Fruit fly (Drosophila melanogaster) whole organism, prepupa: Measurements from ENCODE around the gene CG7080.

ENCODE experiments used
- Blimp-1 ChIP-seq: fragments of 200-800 bp; sonication (Bioruptor generic); optimal IDR thresholded peaks from 3 replicates; lab custom pipeline; 2017; ENCODE audit warnings: missing biosample characterization, missing genetic modification characterization, mild to moderate bottlenecking, moderate library complexity, missing genetic modification reagents
- CG10669 ChIP-seq: fragments of 200-800 bp; sonication (Bioruptor generic); optimal IDR thresholded peaks from 3 replicates; lab custom pipeline; 2018; ENCODE audit warnings: missing biosample characterization, mild to moderate bottlenecking, missing genetic modification characterization, moderate library complexity
- CG11294 ChIP-seq: fragments of 200-800 bp; sonication (Bioruptor generic); IDR thresholded peaks from 2 replicates; pipeline ENCODE4 v1.3.6; 2022; ENCODE audit warnings: missing biosample characterization, missing genetic modification characterization
- CG11762 ChIP-seq: fragments of 200-800 bp; sonication (Bioruptor generic); optimal IDR thresholded peaks from 3 replicates; lab custom pipeline; 2016; ENCODE audit warnings: missing biosample characterization, missing genetic modification characterization; ENCODE audit not compliant: insufficient read depth
- CG11902 ChIP-seq: fragments of 200-800 bp; sonication (Bioruptor generic); optimal IDR thresholded peaks from 3 replicates; lab custom pipeline; 2016; ENCODE audit warnings: missing biosample characterization, missing genetic modification characterization
- CG15336 ChIP-seq: fragments of 200-800 bp; sonication (Bioruptor generic); IDR thresholded peaks from 2 replicates; pipeline ENCODE4 v1.3.6; 2022; ENCODE audit warnings: missing biosample characterization, missing genetic modification characterization
- CG1621 ChIP-seq: fragments of 200-800 bp; sonication (Bioruptor generic); optimal IDR thresholded peaks from 3 replicates; lab custom pipeline; 2018; ENCODE audit warnings: missing biosample characterization, mild to moderate bottlenecking, missing genetic modification characterization
- CG31627 ChIP-seq: fragments of 200-800 bp; sonication (Bioruptor generic); optimal IDR thresholded peaks from 3 replicates; lab custom pipeline; 2016; ENCODE audit warnings: missing biosample characterization, missing genetic modification characterization
- CG32006 ChIP-seq: fragments of 200-800 bp; sonication (Bioruptor generic); optimal IDR thresholded peaks from 3 replicates; lab custom pipeline; 2017; ENCODE audit warnings: missing biosample characterization, mild to moderate bottlenecking, missing genetic modification characterization
- CG34406 ChIP-seq: fragments of 200-800 bp; sonication (Bioruptor generic); optimal IDR thresholded peaks from 3 replicates; lab custom pipeline; 2016; ENCODE audit warnings: missing biosample characterization, missing genetic modification characterization
- CG4318 ChIP-seq: fragments of 200-800 bp; sonication (Bioruptor generic); optimal IDR thresholded peaks from 3 replicates; lab custom pipeline; 2017; ENCODE audit warnings: missing biosample characterization, mild to moderate bottlenecking, missing genetic modification characterization
- CG6163 ChIP-seq: fragments of 200-800 bp; sonication (Bioruptor generic); IDR thresholded peaks from 3 replicates; pipeline ENCODE4 v1.3.6; 2022; ENCODE audit warnings: missing biosample characterization, missing genetic modification characterization
- CG6276 ChIP-seq: fragments of 200-800 bp; sonication (Bioruptor generic); optimal IDR thresholded peaks from 2 replicates; lab custom pipeline; 2017; ENCODE audit warnings: missing biosample characterization, mild to moderate bottlenecking, missing genetic modification characterization
- CG6792 ChIP-seq: fragments of 200-800 bp; sonication (Bioruptor generic); optimal IDR thresholded peaks from 3 replicates; lab custom pipeline; 2016; ENCODE audit warnings: missing biosample characterization, missing genetic modification characterization
- CG6808 ChIP-seq: fragments of 200-800 bp; sonication (Bioruptor generic); optimal IDR thresholded peaks from 3 replicates; lab custom pipeline; 2017; ENCODE audit warnings: missing biosample characterization, missing genetic modification characterization, mild to moderate bottlenecking, moderate library complexity, missing genetic modification reagents
- CG6854 ChIP-seq: fragments of 200-800 bp; sonication (Bioruptor generic); optimal IDR thresholded peaks from 2 replicates; lab custom pipeline; 2017; ENCODE audit warnings: missing biosample characterization, mild to moderate bottlenecking, missing genetic modification characterization
- CG8119 ChIP-seq: fragments of 200-800 bp; sonication (Bioruptor generic); IDR thresholded peaks from 3 replicates; pipeline ENCODE4 v1.3.6; 2022; ENCODE audit warnings: missing biosample characterization, missing genetic modification characterization
- CG8319 ChIP-seq: fragments of 200-800 bp; sonication (Bioruptor generic); optimal IDR thresholded peaks from 3 replicates; lab custom pipeline; 2016; ENCODE audit warnings: missing biosample characterization, missing genetic modification characterization
- CG8632 ChIP-seq: fragments of 200-800 bp; sonication (Bioruptor generic); optimal IDR thresholded peaks from 3 replicates; lab custom pipeline; 2016; ENCODE audit warnings: missing biosample characterization, missing genetic modification characterization
- CG9139 ChIP-seq: fragments of 200-800 bp; sonication (Bioruptor generic); optimal IDR thresholded peaks from 3 replicates; lab custom pipeline; 2017; ENCODE audit warnings: missing biosample characterization, mild to moderate bottlenecking, missing genetic modification characterization
- Eip75B ChIP-seq: fragments of 200-800 bp; sonication (Bioruptor generic); optimal IDR thresholded peaks from 3 replicates; lab custom pipeline; 2016; ENCODE audit warnings: missing biosample characterization, missing genetic modification characterization
- Eip78C ChIP-seq: fragments of 200-800 bp; sonication (Bioruptor generic); peaks from one replicate; lab custom pipeline; 2016; ENCODE audit warnings: missing biosample characterization, missing genetic modification characterization
- Eip93F ChIP-seq: fragments of 200-800 bp; sonication (Bioruptor generic); optimal IDR thresholded peaks from 2 replicates; lab custom pipeline; 2016; ENCODE audit warnings: missing biosample characterization, mild to moderate bottlenecking, missing genetic modification characterization
- Ets21C ChIP-seq: fragments of 200-800 bp; sonication (Bioruptor generic); optimal IDR thresholded peaks from 3 replicates; lab custom pipeline; 2016; ENCODE audit warnings: missing biosample characterization, missing genetic modification characterization
- Ets96B ChIP-seq: fragments of 200-800 bp; optimal IDR thresholded peaks from 2 replicates; lab custom pipeline; 2019; ENCODE audit warnings: missing biosample characterization, mild to moderate bottlenecking, missing genetic modification characterization, moderate library complexity
- Gug ChIP-seq: fragments of 200-800 bp; sonication (Bioruptor generic); IDR thresholded peaks from 2 replicates; pipeline ENCODE4 v1.3.6; 2022; ENCODE audit warnings: missing biosample characterization, missing genetic modification characterization
- Hr38 ChIP-seq: sonication (Bioruptor generic); optimal IDR thresholded peaks from 2 replicates; lab custom pipeline; 2016; ENCODE audit warnings: missing biosample characterization, missing genetic modification characterization
- Hr39 ChIP-seq: fragments of 200-800 bp; sonication (Bioruptor generic); optimal IDR thresholded peaks from 2 replicates; lab custom pipeline; 2016; ENCODE audit warnings: missing biosample characterization, missing genetic modification characterization
- Hr4 ChIP-seq: fragments of 200-800 bp; sonication (Bioruptor generic); optimal IDR thresholded peaks from 3 replicates; lab custom pipeline; 2016; ENCODE audit warnings: missing biosample characterization, missing genetic modification characterization
- Lpt ChIP-seq: fragments of 200-800 bp; sonication (Bioruptor generic); optimal IDR thresholded peaks from 3 replicates; lab custom pipeline; 2016; ENCODE audit warnings: missing biosample characterization, missing genetic modification characterization
- Met ChIP-seq: fragments of 200-800 bp; sonication (Bioruptor generic); optimal IDR thresholded peaks from 3 replicates; lab custom pipeline; 2016; ENCODE audit warnings: missing biosample characterization, missing genetic modification characterization
- OdsH ChIP-seq: fragments of 200-800 bp; sonication (Bioruptor generic); optimal IDR thresholded peaks from 3 replicates; lab custom pipeline; 2016; ENCODE audit warnings: missing biosample characterization, missing genetic modification characterization
- Sox102F ChIP-seq: fragments of 200-800 bp; sonication (Bioruptor generic); optimal IDR thresholded peaks from 2 replicates; lab custom pipeline; 2016; ENCODE audit warnings: missing biosample characterization, mild to moderate bottlenecking, missing genetic modification characterization
- Sox14 ChIP-seq: fragments of 200-800 bp; sonication (Bioruptor generic); optimal IDR thresholded peaks from 3 replicates; lab custom pipeline; 2016; ENCODE audit warnings: missing biosample characterization, missing genetic modification characterization
- Sox15 ChIP-seq: fragments of 200-800 bp; sonication (Bioruptor generic); optimal IDR thresholded peaks from 3 replicates; lab custom pipeline; 2016; ENCODE audit warnings: missing biosample characterization, missing genetic modification characterization
- achi ChIP-seq: fragments of 200-800 bp; sonication (Bioruptor generic); optimal IDR thresholded peaks from 3 replicates; lab custom pipeline; 2016; ENCODE audit warnings: missing biosample characterization, missing genetic modification characterization
- acj6 ChIP-seq: fragments of 200-800 bp; sonication (Bioruptor generic); optimal IDR thresholded peaks from 3 replicates; lab custom pipeline; 2016; ENCODE audit warnings: missing biosample characterization, missing genetic modification characterization
- cyc ChIP-seq: fragments of 200-800 bp; sonication (Bioruptor generic); optimal IDR thresholded peaks from 3 replicates; lab custom pipeline; 2016; ENCODE audit warnings: missing biosample characterization, missing genetic modification characterization
- dac ChIP-seq: fragments of 200-800 bp; sonication (Bioruptor generic); optimal IDR thresholded peaks from 2 replicates; lab custom pipeline; 2017; ENCODE audit warnings: missing biosample characterization, mild to moderate bottlenecking, missing genetic modification characterization
- dsx ChIP-seq: fragments of 200-800 bp; optimal IDR thresholded peaks from 3 replicates; lab custom pipeline; 2019; ENCODE audit warnings: missing biosample characterization, mild to moderate bottlenecking, missing genetic modification characterization, moderate library complexity; ENCODE audit not compliant: poor library complexity, severe bottlenecking
- eg ChIP-seq: fragments of 200-800 bp; sonication (Bioruptor generic); IDR thresholded peaks from 3 replicates; pipeline ENCODE4 v1.3.6; 2022; ENCODE audit warnings: missing biosample characterization, missing genetic modification characterization
- esn ChIP-seq: fragments of 200-800 bp; sonication (Bioruptor generic); optimal IDR thresholded peaks from 2 replicates; lab custom pipeline; 2016; ENCODE audit warnings: missing biosample characterization, mild to moderate bottlenecking, missing genetic modification characterization, moderate library complexity
- fd59A ChIP-seq: fragments of 200-800 bp; sonication (Bioruptor generic); optimal IDR thresholded peaks from 2 replicates; lab custom pipeline; 2017; ENCODE audit warnings: missing biosample characterization, mild to moderate bottlenecking, missing genetic modification characterization, missing genetic modification reagents
- fd85E ChIP-seq: fragments of 200-800 bp; sonication (Bioruptor generic); optimal IDR thresholded peaks from 3 replicates; lab custom pipeline; 2016; ENCODE audit warnings: missing biosample characterization, missing genetic modification characterization
- fkh ChIP-seq: fragments of 200-800 bp; sonication (Bioruptor generic); optimal IDR thresholded peaks from 3 replicates; lab custom pipeline; 2017; ENCODE audit warnings: missing biosample characterization, mild to moderate bottlenecking, missing genetic modification characterization, moderate library complexity
- lz ChIP-seq: fragments of 200-800 bp; sonication (Bioruptor generic); optimal IDR thresholded peaks from 3 replicates; lab custom pipeline; 2016; ENCODE audit warnings: missing biosample characterization, missing genetic modification characterization
- pdm3 ChIP-seq: fragments of 200-800 bp; sonication (Bioruptor generic); optimal IDR thresholded peaks from 3 replicates; lab custom pipeline; 2016; ENCODE audit warnings: missing biosample characterization, missing genetic modification characterization
- salr ChIP-seq, 2 experiments: fragments of 200-800 bp; sonication (Bioruptor generic); optimal IDR thresholded peaks; 3 replicates each; lab custom pipeline; 2016 to 2018; ENCODE audit warnings: missing biosample characterization in 2 of 2, missing genetic modification characterization in 2 of 2, mild to moderate bottlenecking in 1 of 2
- ss ChIP-seq, 2 experiments: fragments of 200-800 bp; sonication (Bioruptor generic); optimal IDR thresholded peaks; 2 replicates in 1 of 2; 3 replicates in 1 of 2; lab custom pipeline; 2017 to 2018; ENCODE audit warnings: mild to moderate bottlenecking in 2 of 2, missing biosample characterization in 2 of 2, missing genetic modification characterization in 2 of 2, moderate library complexity in 1 of 2
- svp ChIP-seq: fragments of 200-800 bp; sonication (Bioruptor generic); peaks from one replicate; lab custom pipeline; 2016; ENCODE audit warnings: missing biosample characterization, missing genetic modification characterization
- topi ChIP-seq: fragments of 200-800 bp; sonication (Bioruptor generic); optimal IDR thresholded peaks from 3 replicates; lab custom pipeline; 2016; ENCODE audit warnings: missing biosample characterization, missing genetic modification characterization
- vri ChIP-seq: fragments of 200-800 bp; sonication (Bioruptor generic); optimal IDR thresholded peaks from 3 replicates; lab custom pipeline; 2016; ENCODE audit warnings: missing biosample characterization, mild to moderate bottlenecking, missing genetic modification characterization

Gene CG7080

DNA sequence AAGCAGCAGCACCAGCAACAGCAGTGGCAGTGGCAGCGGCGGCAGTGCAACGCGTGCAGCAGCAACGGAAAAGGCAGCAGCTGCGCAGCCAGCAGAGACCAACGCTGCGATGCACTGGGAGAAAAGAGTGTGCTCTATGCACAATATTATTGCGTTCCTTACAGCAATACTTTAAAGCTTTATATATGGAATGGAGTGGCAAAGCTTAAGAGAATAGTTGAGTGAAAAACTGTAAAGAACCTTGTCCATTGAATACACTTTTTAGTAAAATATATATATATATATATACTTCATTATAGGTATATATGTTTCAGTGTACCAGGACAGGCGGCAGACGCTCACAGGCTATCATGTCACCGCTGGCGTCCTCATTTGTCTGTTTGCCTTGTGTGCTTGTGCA lies 4.4 kb upstream of the CG7080 start:
- TF ChIP-seq Sox15 (GFP tag; lab: Kevin White, UChicago): peak; percentile 11
- TF ChIP-seq svp (GFP tag; lab: Kevin White, UChicago): peak; percentile 63
- peak; percentile 83 for TF ChIP-seq Eip78C (GFP tag; lab: Kevin White, UChicago)
- TF ChIP-seq CG6854 (GFP tag; lab: Kevin White, UChicago): no peak
- TF ChIP-seq CG11902 (GFP tag; lab: Kevin White, UChicago): no peak
- TF ChIP-seq Lpt (GFP tag; lab: Kevin White, UChicago): peak; percentile 17
- no peak for TF ChIP-seq CG31627 (GFP tag; lab: Kevin White, UChicago)
- TF ChIP-seq CG34406 (GFP tag; lab: Kevin White, UChicago): peak; percentile 68
- TF ChIP-seq Blimp-1: no peak
- peak; percentile 63 for TF ChIP-seq CG6276 (GFP tag; lab: Kevin White, UChicago)
- peak; percentile 63 for TF ChIP-seq CG6808 (GFP tag; lab: Kevin White, UChicago)
- TF ChIP-seq Ets21C: no peak
- peak; percentile 66 for TF ChIP-seq CG10669 (GFP tag; lab: Kevin White, UChicago)
- peak; percentile 56 for TF ChIP-seq CG6792
- peak; percentile 18 for TF ChIP-seq CG11762 (GFP tag; lab: Kevin White, UChicago)
- TF ChIP-seq CG8632: peak; percentile 60
- TF ChIP-seq CG11294 (GFP tag; lab: Robert Waterston, UW): 0 out of 2 replicates have a peak, but pooled peaks have one; percentile 43
- peak; percentile 43 for TF ChIP-seq esn (GFP tag; lab: Kevin White, UChicago)
- TF ChIP-seq ss (GFP tag; optimal IDR thresholded peaks at IDR 0.05; lab: Kevin White, UChicago): peak in 1 of 2 experiments; percentile 74
- TF ChIP-seq CG15336: peak; percentile 73
- TF ChIP-seq CG4318 (GFP tag; lab: Kevin White, UChicago): peak; percentile 45
- peak; percentile 35 to 39 for TF ChIP-seq salr (GFP tag; optimal IDR thresholded peaks at IDR 0.05; lab: Kevin White, UChicago)
- no peak for TF ChIP-seq fd85E (GFP tag; lab: Kevin White, UChicago)
- peak; percentile 77 for TF ChIP-seq CG32006 (GFP tag; lab: Kevin White, UChicago)
- peak; percentile 72 for TF ChIP-seq achi (GFP tag; lab: Kevin White, UChicago)
- peak; percentile 21 for TF ChIP-seq CG8319 (GFP tag; lab: Kevin White, UChicago)
- peak; percentile 41 for TF ChIP-seq fd59A (GFP tag; lab: Kevin White, UChicago)
- peak; percentile 4 for TF ChIP-seq dac
- TF ChIP-seq fkh: no peak
- TF ChIP-seq cyc (GFP tag; lab: Kevin White, UChicago): no peak
- TF ChIP-seq CG8119 (GFP tag; lab: Robert Waterston, UW): peak; percentile 66
- TF ChIP-seq Hr4: peak; percentile 44
- TF ChIP-seq CG9139 (GFP tag; lab: Kevin White, UChicago): peak; percentile 66
- no peak for TF ChIP-seq Eip93F (GFP tag; lab: Kevin White, UChicago)
- TF ChIP-seq OdsH (GFP tag; lab: Kevin White, UChicago): peak; percentile 70
- peak; percentile 16; the same call in 1 of the 2 replicates for TF ChIP-seq Gug (GFP tag; lab: Robert Waterston, UW)
- peak; percentile 77 for TF ChIP-seq Ets96B (tag; lab: Kevin White, UChicago)
- peak; percentile 6 for TF ChIP-seq Hr39 (GFP tag; lab: Kevin White, UChicago)
- TF ChIP-seq vri (GFP tag; lab: Kevin White, UChicago): no peak
- peak; percentile 31 for TF ChIP-seq lz (GFP tag; lab: Kevin White, UChicago)
- peak; percentile 70 for TF ChIP-seq CG6163 (GFP tag; lab: Robert Waterston, UW)
- TF ChIP-seq pdm3: peak; percentile 22
- TF ChIP-seq CG1621 (tag; lab: Kevin White, UChicago): peak; percentile 66
- TF ChIP-seq acj6 (GFP tag; lab: Kevin White, UChicago): peak; percentile 66
- peak; percentile 38 for TF ChIP-seq Eip75B (GFP tag; lab: Kevin White, UChicago)
- peak; percentile 0 for TF ChIP-seq Met (GFP tag; lab: Kevin White, UChicago)
- peak; percentile 69 for TF ChIP-seq dsx (GFP tag; lab: Kevin White, UChicago)
- peak; percentile 33 for TF ChIP-seq Sox14 (GFP tag; lab: Kevin White, UChicago)
- 0 out of 3 replicates have a peak, but pooled peaks have one; percentile 51 for TF ChIP-seq eg (GFP tag; lab: Robert Waterston, UW)
- no peak for TF ChIP-seq Hr38 (GFP tag; lab: Kevin White, UChicago)
- peak; percentile 33 for TF ChIP-seq topi (GFP tag; lab: Kevin White, UChicago)
- no peak for TF ChIP-seq Sox102F (GFP tag; lab: Kevin White, UChicago)
